Fruit fly (Drosophila melanogaster) whole organism, prepupa: ENCODE results near the gene shf.

Experiments
- CG6276 ChIP-seq: fragments of 200-800 bp; sonication (Bioruptor generic); optimal IDR thresholded peaks from 2 replicates; lab custom pipeline; 2017; ENCODE audit warnings: missing biosample characterization, mild to moderate bottlenecking, missing genetic modification characterization
- CG8319 ChIP-seq: fragments of 200-800 bp; sonication (Bioruptor generic); optimal IDR thresholded peaks from 3 replicates; lab custom pipeline; 2016; ENCODE audit warnings: missing biosample characterization, missing genetic modification characterization
- Eip78C ChIP-seq: fragments of 200-800 bp; sonication (Bioruptor generic); peaks from one replicate; lab custom pipeline; 2016; ENCODE audit warnings: missing biosample characterization, missing genetic modification characterization
- pdm3 ChIP-seq: fragments of 200-800 bp; sonication (Bioruptor generic); optimal IDR thresholded peaks from 3 replicates; lab custom pipeline; 2016; ENCODE audit warnings: missing biosample characterization, missing genetic modification characterization

DNA sequence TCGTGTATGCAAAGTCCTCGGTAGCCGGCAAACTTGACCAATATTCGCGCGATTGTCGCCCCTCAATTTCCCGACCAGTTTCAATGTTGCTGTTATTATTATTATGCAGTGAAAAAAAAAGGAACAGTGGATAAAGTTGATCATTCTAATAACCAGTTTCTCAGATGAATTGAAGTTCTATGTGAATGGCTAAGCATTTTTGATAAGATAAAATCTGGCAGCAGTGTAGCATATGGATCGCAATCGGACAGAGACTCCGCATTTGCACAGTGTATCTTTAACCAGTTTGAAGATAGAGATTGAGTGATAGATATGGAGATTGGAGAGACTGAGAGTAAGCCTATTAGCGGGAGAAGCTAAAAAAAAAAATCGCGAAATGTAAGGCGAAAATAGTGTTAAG is 13.9 kb upstream of the shf start:
- peak; percentile 88 for TF ChIP-seq CG6276
- peak; percentile 58 for TF ChIP-seq CG8319 (GFP tag; lab: Kevin White, UChicago)
- TF ChIP-seq Eip78C: peak; percentile 93
- peak; percentile 87 for TF ChIP-seq pdm3 (GFP tag; lab: Kevin White, UChicago)
